Fruit fly (Drosophila melanogaster) S2 (cell line): ENCODE results near the gene Rtca.

Experiments
- CG8478 ChIP-seq: fragments of >200 bp; optimal IDR thresholded peaks from 2 replicates; lab custom pipeline; 2018
- CTCF ChIP-seq, 2 experiments: fragments of >200 bp; optimal IDR thresholded peaks; 2 replicates each; lab custom pipeline; 2018

DNA sequence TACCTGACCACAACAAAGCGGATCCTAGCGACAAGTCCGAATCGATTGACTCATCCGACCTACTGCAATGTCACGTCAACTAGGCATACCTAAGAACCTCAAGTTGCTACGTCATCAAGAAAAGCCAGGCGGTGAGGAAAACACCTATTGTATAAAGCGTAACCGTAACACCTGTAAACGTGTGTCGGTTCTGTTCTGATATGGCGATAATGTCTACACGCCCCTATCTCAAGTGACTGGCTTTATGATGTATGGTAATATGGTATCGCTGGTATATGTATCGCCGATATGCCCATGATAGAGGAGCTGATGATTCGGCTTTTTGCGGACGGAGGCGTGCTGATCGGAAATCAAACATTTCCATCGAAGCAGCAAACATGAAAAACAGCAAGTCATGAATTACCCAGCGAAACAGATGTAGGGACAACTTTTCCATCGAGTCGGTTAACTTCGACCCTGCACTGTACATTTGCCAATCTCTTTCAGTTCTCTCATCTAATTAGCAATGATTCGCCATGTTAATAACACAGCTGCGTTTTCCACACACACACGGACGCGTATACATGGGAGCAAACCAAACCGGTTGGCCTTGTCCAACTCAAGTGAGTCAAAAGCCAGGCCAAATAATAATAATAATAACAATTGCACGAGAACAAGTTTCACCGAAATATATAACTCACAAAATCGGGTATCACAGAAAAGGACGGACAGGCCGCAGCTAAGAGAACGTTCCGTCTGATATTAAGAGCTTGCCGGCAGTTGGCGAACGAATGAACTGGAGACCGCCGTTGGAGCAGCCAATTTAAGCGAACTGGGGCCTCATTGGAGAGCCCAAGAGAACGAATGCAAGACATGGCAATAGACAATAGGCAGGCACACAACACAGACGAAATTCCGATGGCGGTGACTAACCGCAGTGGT lies 2.2 kb upstream of the Rtca start:
- TF ChIP-seq CG8478: no peak
- no peak for TF ChIP-seq CTCF (optimal IDR thresholded peaks at IDR 0.05; lab: Kevin White, UChicago)
